Worm (Caenorhabditis elegans) whole organism, L2 larva: ENCODE measurements around the gene C52G5.3.

ENCODE experiments used
- R02D3.7 ChIP-seq: fragments of 150-350 bp; optimal IDR thresholded peaks from 2 replicates; lab custom pipeline; 2014; ENCODE audit warnings: missing biosample characterization, missing genetic modification characterization
- blmp-1 ChIP-seq: sonication (generic microtip); optimal IDR thresholded peaks from 2 replicates; lab custom pipeline; 2017; ENCODE audit warnings: missing genetic modification characterization, mild to moderate bottlenecking, missing compliant biosample characterization, antibody characterized with exemption, moderate library complexity; ENCODE audit not compliant: insufficient read depth
- snpc-4 ChIP-seq: fragments of 150-350 bp; optimal IDR thresholded peaks from 2 replicates; lab custom pipeline; 2014; ENCODE audit warnings: missing biosample characterization, missing genetic modification characterization

- TF ChIP-seq R02D3.7 (tag; lab: Kevin White, UChicago) (no peak), snpc-4 (tag; lab: Kevin White, UChicago) (no peak), blmp-1 (tag; lab: Kevin White, UChicago) (no peak)
Measured at ce11 chrX:12873688-12874364, 27.9 kb upstream of the C52G5.3 start.
